Worm (Caenorhabditis elegans) whole organism, young adult: ENCODE data around the gene set-31.

Experiments
- B0261.1 ChIP-seq: sonication (generic microtip); optimal IDR thresholded peaks from 2 replicates; lab custom pipeline; 2016; ENCODE audit warnings: mild to moderate bottlenecking, missing genetic modification characterization, moderate library complexity, missing compliant biosample characterization
- F10E7.11 ChIP-seq: sonication (generic microtip); optimal IDR thresholded peaks from 2 replicates; lab custom pipeline; 2017; ENCODE audit warnings: mild to moderate bottlenecking, missing genetic modification characterization, moderate library complexity, missing compliant biosample characterization
- F33H1.4 ChIP-seq: fragments of 200-800 bp; sonication (Bioruptor generic); IDR thresholded peaks from 2 replicates; pipeline ENCODE4 v1.3.6; 2022; ENCODE audit warnings: missing genetic modification reagents, missing genetic modification characterization, missing compliant biosample characterization
- F39B2.1 ChIP-seq: fragments of 200-800 bp; sonication (Bioruptor generic); IDR thresholded peaks from 2 replicates; pipeline ENCODE4 v1.3.6; 2022; ENCODE audit warnings: missing genetic modification reagents, missing genetic modification characterization, missing compliant biosample characterization
- F57C9.4 ChIP-seq: sonication (generic microtip); optimal IDR thresholded peaks from 2 replicates; lab custom pipeline; 2017; ENCODE audit warnings: mild to moderate bottlenecking, missing genetic modification characterization, missing compliant biosample characterization
- K12H6.12 ChIP-seq: fragments of 200-800 bp; sonication (Bioruptor generic); optimal IDR thresholded peaks from 2 replicates; lab custom pipeline; 2018; ENCODE audit warnings: mild to moderate bottlenecking, missing genetic modification characterization, missing compliant biosample characterization
- T07F8.4 ChIP-seq: sonication (generic microtip); optimal IDR thresholded peaks from 2 replicates; lab custom pipeline; 2016; ENCODE audit warnings: mild to moderate bottlenecking, missing genetic modification characterization, moderate library complexity, missing compliant biosample characterization
- Y67H2A.10 ChIP-seq: fragments of 200-800 bp; sonication (Bioruptor generic); conservative IDR thresholded peaks from 2 replicates; pipeline ENCODE4 v1.3.6; 2022; ENCODE audit warnings: missing genetic modification reagents, missing genetic modification characterization, missing compliant biosample characterization
- akir-1 ChIP-seq: fragments of 200-800 bp; sonication (Bioruptor generic); optimal IDR thresholded peaks from 2 replicates; lab custom pipeline; 2018; ENCODE audit warnings: mild to moderate bottlenecking, missing genetic modification characterization, moderate library complexity, missing compliant biosample characterization
- aptf-2 ChIP-seq: fragments of 200-800 bp; sonication (Bioruptor generic); conservative IDR thresholded peaks from 2 replicates; pipeline ENCODE4 v1.3.6; 2022; ENCODE audit warnings: missing genetic modification reagents, missing genetic modification characterization, missing compliant biosample characterization
- attf-3 ChIP-seq: fragments of 200-800 bp; sonication (Bioruptor generic); conservative IDR thresholded peaks from 2 replicates; pipeline ENCODE4 v1.3.6; 2022; ENCODE audit warnings: missing genetic modification reagents, missing genetic modification characterization, missing compliant biosample characterization
- bed-1 ChIP-seq: fragments of 200-800 bp; sonication (Bioruptor generic); IDR thresholded peaks from 2 replicates; pipeline ENCODE4 v1.3.6; 2022; ENCODE audit warnings: missing genetic modification reagents, missing genetic modification characterization, missing compliant biosample characterization
- bed-2 ChIP-seq: fragments of 200-800 bp; sonication (Bioruptor generic); IDR thresholded peaks from 2 replicates; pipeline ENCODE4 v1.3.6; 2022; ENCODE audit warnings: missing genetic modification reagents, missing genetic modification characterization, missing compliant biosample characterization
- ccch-3 ChIP-seq: fragments of 200-800 bp; sonication (Bioruptor generic); optimal IDR thresholded peaks from 2 replicates; lab custom pipeline; 2018; ENCODE audit warnings: mild to moderate bottlenecking, missing genetic modification characterization, missing compliant biosample characterization
- ceh-27 ChIP-seq: fragments of 200-800 bp; sonication (Bioruptor generic); optimal IDR thresholded peaks from 2 replicates; lab custom pipeline; 2018; ENCODE audit warnings: mild to moderate bottlenecking, missing genetic modification characterization, moderate library complexity, missing compliant biosample characterization
- ceh-40 ChIP-seq: fragments of 200-800 bp; sonication (Bioruptor generic); IDR thresholded peaks from 2 replicates; pipeline ENCODE4 v1.3.6; 2022; ENCODE audit warnings: missing genetic modification characterization, missing compliant biosample characterization
- die-1 ChIP-seq: sonication (generic microtip); optimal IDR thresholded peaks from 2 replicates; lab custom pipeline; 2016; ENCODE audit warnings: missing genotype, mild to moderate bottlenecking, missing genetic modification characterization, missing compliant biosample characterization
- dox-1 ChIP-seq: fragments of 200-800 bp; sonication (Bioruptor generic); IDR thresholded peaks from 2 replicates; pipeline ENCODE4 v1.3.6; 2022; ENCODE audit warnings: missing genetic modification reagents, missing genetic modification characterization, missing compliant biosample characterization
- egl-18 ChIP-seq: fragments of 200-800 bp; sonication (Bioruptor generic); IDR thresholded peaks from 2 replicates; pipeline ENCODE4 v1.3.6; 2022; ENCODE audit warnings: missing genetic modification reagents, missing genetic modification characterization, missing compliant biosample characterization
- hlh-12 ChIP-seq: sonication (generic microtip); optimal IDR thresholded peaks from 2 replicates; lab custom pipeline; 2016; ENCODE audit warnings: missing genetic modification characterization, missing compliant biosample characterization
- hlh-26 ChIP-seq: fragments of 200-800 bp; sonication (Bioruptor generic); conservative IDR thresholded peaks from 2 replicates; pipeline ENCODE4 v1.3.6; 2022; ENCODE audit warnings: missing genetic modification reagents, missing genetic modification characterization, missing compliant biosample characterization
- hmg-20 ChIP-seq: fragments of 200-800 bp; sonication (Bioruptor generic); IDR thresholded peaks from 2 replicates; pipeline ENCODE4 v1.3.6; 2022; ENCODE audit warnings: missing genetic modification reagents, missing genetic modification characterization, missing compliant biosample characterization
- let-526 ChIP-seq: fragments of 200-800 bp; sonication (Bioruptor generic); IDR thresholded peaks from 2 replicates; pipeline ENCODE4 v1.3.6; 2022; ENCODE audit warnings: missing genetic modification reagents, missing genetic modification characterization, missing compliant biosample characterization
- lin-35 ChIP-seq, 3 experiments: fragments of 150-350 bp in 2 of 3; sonication (generic microtip) in 1 of 3; optimal IDR thresholded peaks; 2 replicates each; lab custom pipeline; 2014 to 2018; ENCODE audit warnings: missing biosample characterization in 3 of 3, missing genetic modification characterization in 3 of 3, missing genetic modification reagents in 3 of 3
- lin-40 ChIP-seq: sonication (generic microtip); optimal IDR thresholded peaks from 2 replicates; lab custom pipeline; 2016; ENCODE audit warnings: missing genetic modification characterization, mild to moderate bottlenecking, missing compliant biosample characterization, missing genotype, missing genetic modification reagents
- lir-1 ChIP-seq: fragments of 200-800 bp; sonication (Bioruptor generic); conservative IDR thresholded peaks from 2 replicates; pipeline ENCODE4 v1.3.6; 2022; ENCODE audit warnings: missing genetic modification reagents, missing genetic modification characterization, missing compliant biosample characterization
- lsl-1 ChIP-seq: fragments of 200-800 bp; sonication (Bioruptor generic); optimal IDR thresholded peaks from 2 replicates; lab custom pipeline; 2018; ENCODE audit warnings: mild to moderate bottlenecking, missing genetic modification characterization, moderate library complexity, missing compliant biosample characterization
- lsy-27 ChIP-seq: sonication (generic microtip); optimal IDR thresholded peaks from 2 replicates; lab custom pipeline; 2017; ENCODE audit warnings: missing genetic modification characterization, mild to moderate bottlenecking, missing compliant biosample characterization, antibody characterized with exemption, missing genotype, borderline replicate concordance; ENCODE audit not compliant: insufficient read depth
- mcd-1 ChIP-seq: fragments of 200-800 bp; sonication (Bioruptor generic); IDR thresholded peaks from 2 replicates; pipeline ENCODE4 v1.3.6; 2022; ENCODE audit warnings: missing genetic modification reagents, missing genetic modification characterization, missing compliant biosample characterization
- mxl-1 ChIP-seq: sonication (generic microtip); optimal IDR thresholded peaks from 2 replicates; lab custom pipeline; 2016; ENCODE audit warnings: missing genetic modification characterization, missing compliant biosample characterization
- nfyb-1 ChIP-seq: fragments of 200-800 bp; sonication (Bioruptor generic); IDR thresholded peaks from 2 replicates; pipeline ENCODE4 v1.3.6; 2022; ENCODE audit warnings: missing genetic modification reagents, missing genetic modification characterization, missing compliant biosample characterization
- nhr-27 ChIP-seq: fragments of 200-800 bp; sonication (Bioruptor generic); optimal IDR thresholded peaks from 2 replicates; lab custom pipeline; 2018; ENCODE audit warnings: mild to moderate bottlenecking, missing genetic modification characterization, moderate library complexity, missing compliant biosample characterization
- nhr-80 ChIP-seq: sonication (generic microtip); optimal IDR thresholded peaks from 2 replicates; lab custom pipeline; 2016; ENCODE audit warnings: missing genetic modification characterization, missing compliant biosample characterization
- pbrm-1 ChIP-seq: fragments of 200-800 bp; sonication (Bioruptor generic); IDR thresholded peaks from 2 replicates; pipeline ENCODE4 v1.3.6; 2022; ENCODE audit warnings: missing genetic modification reagents, missing genetic modification characterization, missing compliant biosample characterization
- pha-4 ChIP-seq: fragments of 150-350 bp; sonication (generic microtip); optimal IDR thresholded peaks from 2 replicates; lab custom pipeline; 2014; ENCODE audit warnings: missing biosample characterization, missing genetic modification reagents, missing genetic modification characterization
- repo-1 ChIP-seq: sonication (generic microtip); optimal IDR thresholded peaks from 2 replicates; lab custom pipeline; 2017; ENCODE audit warnings: mild to moderate bottlenecking, missing genetic modification characterization, missing compliant biosample characterization
- snpc-1.3 ChIP-seq: sonication (generic microtip); optimal IDR thresholded peaks from 2 replicates; lab custom pipeline; 2017; ENCODE audit warnings: missing genetic modification characterization, mild to moderate bottlenecking, missing compliant biosample characterization, antibody characterized with exemption, moderate library complexity, missing genotype, missing genetic modification reagents; ENCODE audit not compliant: insufficient read depth
- snpc-4 ChIP-seq, 5 experiments: fragments of 150-350 bp in 1 of 5; sonication (generic microtip) in 4 of 5; optimal IDR thresholded peaks; 2 replicates each; lab custom pipeline; 2014 to 2018; ENCODE audit warnings: missing genetic modification characterization in 5 of 5, missing biosample characterization in 3 of 5, antibody characterized with exemption in 2 of 5, mild to moderate bottlenecking in 2 of 5, missing compliant biosample characterization in 2 of 5, missing genotype in 2 of 5, moderate library complexity in 2 of 5, missing genetic modification reagents in 1 of 5
- somi-1 ChIP-seq: fragments of 200-800 bp; sonication (Bioruptor generic); optimal IDR thresholded peaks from 2 replicates; lab custom pipeline; 2018; ENCODE audit warnings: mild to moderate bottlenecking, missing genetic modification characterization, missing compliant biosample characterization
- tbp1 ChIP-seq: fragments of 200-800 bp; sonication (Bioruptor generic); optimal IDR thresholded peaks from 2 replicates; lab custom pipeline; 2018; ENCODE audit warnings: mild to moderate bottlenecking, missing genetic modification characterization, missing compliant biosample characterization
- tlf-1 ChIP-seq: fragments of 200-800 bp; sonication (Bioruptor generic); optimal IDR thresholded peaks from 2 replicates; lab custom pipeline; 2018; ENCODE audit warnings: mild to moderate bottlenecking, missing genetic modification characterization, missing compliant biosample characterization
- unc-130 ChIP-seq: sonication (generic microtip); optimal IDR thresholded peaks from 2 replicates; lab custom pipeline; 2016; ENCODE audit warnings: missing genetic modification reagents, missing genetic modification characterization, missing compliant biosample characterization
- xnd-1 ChIP-seq: sonication (generic microtip); optimal IDR thresholded peaks from 2 replicates; lab custom pipeline; 2016; ENCODE audit warnings: missing genotype, missing genetic modification reagents, missing genetic modification characterization, missing compliant biosample characterization
- ztf-22 ChIP-seq: fragments of 200-800 bp; sonication (Bioruptor generic); optimal IDR thresholded peaks from 2 replicates; lab custom pipeline; 2018; ENCODE audit warnings: mild to moderate bottlenecking, missing genetic modification characterization, moderate library complexity, missing compliant biosample characterization
- ztf-3 ChIP-seq: fragments of 200-800 bp; sonication (Bioruptor generic); optimal IDR thresholded peaks from 2 replicates; lab custom pipeline; 2018; ENCODE audit warnings: mild to moderate bottlenecking, missing genetic modification characterization, missing compliant biosample characterization

set-31 gene

DNA sequence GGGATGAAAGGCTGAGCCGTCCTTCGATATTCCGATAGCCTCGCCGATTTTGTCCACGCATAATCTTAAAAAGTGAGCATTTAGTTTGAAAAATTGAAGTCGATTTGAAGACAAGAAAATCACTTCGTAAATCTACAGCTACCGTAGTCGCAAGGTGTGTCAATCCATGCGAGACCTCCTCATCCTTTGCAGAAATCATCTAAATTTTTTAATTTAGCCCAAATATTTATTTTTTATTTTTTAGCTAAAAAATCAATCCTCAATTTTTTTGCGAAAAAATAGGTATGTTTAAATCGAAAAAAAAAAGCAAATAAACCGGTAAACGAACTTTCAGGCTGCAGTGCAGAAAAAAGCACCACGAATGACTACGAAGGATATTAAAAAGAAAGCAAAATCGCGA lies at the start of gene set-31, which contains the start of gene nxf-2:
Gene set-31 (plus strand): TSS at position 169 of the 400 bp plus-strand sequence.
Gene nxf-2 (minus strand): TSS at position 101 of the 400 bp plus-strand sequence.
- TF ChIP-seq Y67H2A.10 (GFP tag; lab: Robert Waterston, UW) (no peak), F33H1.4 (GFP tag; lab: Robert Waterston, UW) (peak; percentile 46; the same call in 1 of the 2 replicates), die-1 (no peak), hlh-26 (GFP tag; lab: Robert Waterston, UW) (no peak), ccch-3 (no peak), tlf-1 (GFP tag; lab: Kevin White, UChicago) (no peak), akir-1 (GFP tag; lab: Kevin White, UChicago) (no peak), attf-3 (GFP tag; lab: Robert Waterston, UW) (no peak), nhr-27 (tag; lab: Kevin White, UChicago) (no peak), K12H6.12 (tag; lab: Kevin White, UChicago) (no peak), aptf-2 (GFP tag; lab: Robert Waterston, UW) (no peak), let-526 (no peak), lsl-1 (GFP tag; lab: Kevin White, UChicago) (peak; percentile 58), F39B2.1 (GFP tag; lab: Robert Waterston, UW) (no peak), ztf-22 (GFP tag; lab: Kevin White, UChicago) (no peak), pha-4 (tag; lab: Kevin White, UChicago) (no peak), somi-1 (GFP tag; lab: Kevin White, UChicago) (no peak)
- TF ChIP-seq, all 124 proteins: peak for 2

DNA sequence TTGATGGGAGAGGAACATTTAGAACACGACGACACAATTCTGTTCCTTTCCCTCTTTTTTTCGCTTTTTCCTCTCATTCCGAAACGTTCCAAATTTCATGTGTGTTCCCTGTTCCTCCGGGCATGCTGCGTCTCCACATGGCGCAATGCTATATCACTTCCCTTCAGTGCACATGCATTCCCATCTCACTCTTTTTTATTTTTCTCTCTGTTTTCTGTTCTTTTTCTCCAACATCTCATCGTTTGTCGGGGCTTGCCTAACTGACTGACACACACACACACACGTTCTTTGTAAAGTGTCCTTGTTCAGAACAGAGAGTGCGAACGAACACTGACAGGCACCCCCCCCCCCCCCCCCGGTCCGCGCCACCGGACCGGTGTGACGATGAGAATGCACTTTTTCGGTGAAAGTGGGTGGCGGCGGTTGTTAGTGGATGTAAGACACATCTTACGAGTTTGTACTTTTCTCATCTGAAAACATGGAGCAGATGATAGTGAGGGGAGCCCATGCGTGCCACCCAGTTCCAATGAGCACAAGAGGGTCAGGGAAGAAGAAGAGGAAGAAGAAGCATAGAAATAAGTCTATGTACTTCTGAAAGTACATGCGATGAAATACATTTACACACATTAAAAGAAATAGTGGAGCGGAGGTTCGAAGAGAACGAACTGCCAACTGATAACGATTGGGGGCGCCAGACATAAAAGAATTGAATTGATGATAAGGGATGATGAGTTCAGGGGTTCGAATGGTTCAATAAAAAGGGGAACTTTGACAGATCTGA lies 49.2 kb upstream of the set-31 start:
- no peak for TF ChIP-seq pbrm-1 (GFP tag; lab: Robert Waterston, UW)
- TF ChIP-seq ztf-3 (GFP tag; lab: Kevin White, UChicago): no peak
- TF ChIP-seq hlh-26 (GFP tag; lab: Robert Waterston, UW): no peak
- TF ChIP-seq tbp1 (GFP tag; lab: Kevin White, UChicago): no peak
- TF ChIP-seq ceh-27 (GFP tag; lab: Kevin White, UChicago): peak; percentile 55
- no peak for TF ChIP-seq egl-18 (GFP tag; lab: Robert Waterston, UW)
- TF ChIP-seq hlh-12 (tag; lab: Kevin White, UChicago): no peak
- no peak for TF ChIP-seq F10E7.11 (tag; lab: Kevin White, UChicago)
- no peak for TF ChIP-seq let-526
- TF ChIP-seq repo-1 (tag; lab: Kevin White, UChicago): no peak
- TF ChIP-seq F57C9.4 (tag; lab: Kevin White, UChicago): no peak
- no peak for TF ChIP-seq unc-130 (GFP tag; lab: Kevin White, UChicago)
- TF ChIP-seq Y67H2A.10 (GFP tag; lab: Robert Waterston, UW): no peak
- TF ChIP-seq bed-1 (GFP tag; lab: Robert Waterston, UW): no peak
- 0 out of 2 replicates have a peak, but pooled peaks have one; percentile 26 for TF ChIP-seq mcd-1 (GFP tag; lab: Robert Waterston, UW)
- TF ChIP-seq snpc-1.3 (tag; lab: Kevin White, UChicago): no peak
- no peak for TF ChIP-seq snpc-4 (GFP tag; optimal IDR thresholded peaks at IDR 0.05; lab: Kevin White, UChicago)
- peak in 1 of 4 experiments; percentile 28 for TF ChIP-seq snpc-4 (tag; optimal IDR thresholded peaks at IDR 0.05; lab: Kevin White, UChicago)
- TF ChIP-seq bed-2 (GFP tag; lab: Robert Waterston, UW): no peak
- no peak for TF ChIP-seq hmg-20 (GFP tag; lab: Robert Waterston, UW)
- no peak for TF ChIP-seq lsy-27 (tag; lab: Kevin White, UChicago)
- TF ChIP-seq T07F8.4: no peak
- TF ChIP-seq lin-40: peak; percentile 70
- TF ChIP-seq mxl-1 (tag; lab: Kevin White, UChicago): no peak
- no peak for TF ChIP-seq xnd-1 (tag; lab: Kevin White, UChicago)
- peak in 1 of 3 experiments; percentile 40 for TF ChIP-seq lin-35 (GFP tag; optimal IDR thresholded peaks at IDR 0.05; lab: Kevin White, UChicago)
- TF ChIP-seq nfyb-1 (GFP tag; lab: Robert Waterston, UW): no peak
- TF ChIP-seq dox-1 (GFP tag; lab: Robert Waterston, UW): peak; percentile 45; the same call in 1 of the 2 replicates
- no peak for TF ChIP-seq B0261.1 (tag; lab: Kevin White, UChicago)
- no peak for TF ChIP-seq ceh-40 (GFP tag; lab: Robert Waterston, UW)
- peak; percentile 49 for TF ChIP-seq nhr-80 (tag; lab: Kevin White, UChicago)
- no peak for TF ChIP-seq lir-1 (GFP tag; lab: Robert Waterston, UW)
